Worm (Caenorhabditis elegans) whole organism, young adult: ENCODE results near the gene ssr-2.

ENCODE experiments used
- F57C9.4 ChIP-seq: sonication (generic microtip); optimal IDR thresholded peaks from 2 replicates; lab custom pipeline; 2017; ENCODE audit warnings: mild to moderate bottlenecking, missing genetic modification characterization, missing compliant biosample characterization
- ama-1 ChIP-seq, 3 experiments: fragments of 150-350 bp in 1 of 3; sonication (generic microtip) in 2 of 3; optimal IDR thresholded peaks; 2 replicates each; lab custom pipeline; 2014 to 2018; ENCODE audit warnings: missing biosample characterization in 2 of 3, missing genetic modification characterization in 2 of 3, missing genetic modification reagents in 2 of 3
- ceh-40 ChIP-seq: fragments of 200-800 bp; sonication (Bioruptor generic); IDR thresholded peaks from 2 replicates; pipeline ENCODE4 v1.3.6; 2022; ENCODE audit warnings: missing genetic modification characterization, missing compliant biosample characterization
- die-1 ChIP-seq: sonication (generic microtip); optimal IDR thresholded peaks from 2 replicates; lab custom pipeline; 2016; ENCODE audit warnings: missing genotype, mild to moderate bottlenecking, missing genetic modification characterization, missing compliant biosample characterization
- dpl-1 ChIP-seq: fragments of 150-350 bp; optimal IDR thresholded peaks from 2 replicates; lab custom pipeline; 2014; ENCODE audit warnings: missing biosample characterization, missing genetic modification reagents, missing genetic modification characterization
- him-1 ChIP-seq: sonication (generic microtip); optimal IDR thresholded peaks from 2 replicates; lab custom pipeline; 2016; ENCODE audit warnings: missing genotype, missing genetic modification reagents, missing genetic modification characterization, missing compliant biosample characterization
- hmg-20 ChIP-seq: fragments of 200-800 bp; sonication (Bioruptor generic); IDR thresholded peaks from 2 replicates; pipeline ENCODE4 v1.3.6; 2022; ENCODE audit warnings: missing genetic modification reagents, missing genetic modification characterization, missing compliant biosample characterization
- let-526 ChIP-seq: fragments of 200-800 bp; sonication (Bioruptor generic); IDR thresholded peaks from 2 replicates; pipeline ENCODE4 v1.3.6; 2022; ENCODE audit warnings: missing genetic modification reagents, missing genetic modification characterization, missing compliant biosample characterization
- madf-8 ChIP-seq: fragments of 200-800 bp; sonication (Bioruptor generic); conservative IDR thresholded peaks from 2 replicates; pipeline ENCODE4 v1.3.6; 2022; ENCODE audit warnings: missing genetic modification reagents, missing genetic modification characterization, missing compliant biosample characterization
- pha-4 ChIP-seq: fragments of 150-350 bp; sonication (generic microtip); optimal IDR thresholded peaks from 2 replicates; lab custom pipeline; 2014; ENCODE audit warnings: missing biosample characterization, missing genetic modification reagents, missing genetic modification characterization
- unc-62 ChIP-seq: fragments of 150-350 bp; optimal IDR thresholded peaks from 2 replicates; lab custom pipeline; 2014; ENCODE audit warnings: missing biosample characterization, missing genetic modification reagents, missing genetic modification characterization

DNA sequence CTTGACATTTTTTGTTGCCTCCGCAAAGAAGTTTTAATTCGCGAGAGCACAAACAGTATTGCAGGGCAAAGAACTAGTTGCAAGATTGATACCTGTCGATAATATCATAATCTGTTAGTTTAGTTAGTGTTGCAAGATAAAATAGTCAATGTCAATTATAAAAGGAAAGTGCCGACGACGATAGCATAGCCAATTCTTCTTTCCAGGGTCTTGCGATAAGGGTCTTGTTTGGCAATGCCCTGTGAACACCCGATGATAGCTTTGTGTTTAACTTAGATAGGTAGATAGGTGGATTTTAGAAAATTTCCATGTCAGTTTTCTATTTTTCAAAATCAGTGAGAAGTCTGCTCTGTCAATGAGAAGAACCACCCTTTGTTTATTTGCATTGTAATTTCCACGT lies 33.2 kb downstream of the ssr-2 start:
- TF ChIP-seq die-1 (tag; lab: Kevin White, UChicago) (no peak), madf-8 (GFP tag; lab: Robert Waterston, UW) (no peak), unc-62 (GFP tag; lab: Kevin White, UChicago) (no peak), let-526 (GFP tag; lab: Robert Waterston, UW) (no peak), him-1 (tag; lab: Kevin White, UChicago) (no peak), pha-4 (tag; lab: Kevin White, UChicago) (no peak), ama-1 (optimal IDR thresholded peaks at IDR 0.05; lab: Kevin White, UChicago) (no peak), ama-1 (GFP tag; optimal IDR thresholded peaks at IDR 0.05; lab: Kevin White, UChicago) (no peak), dpl-1 (GFP tag; lab: Kevin White, UChicago) (no peak), hmg-20 (GFP tag; lab: Robert Waterston, UW) (no peak), F57C9.4 (tag; lab: Kevin White, UChicago) (no peak), ceh-40 (GFP tag; lab: Robert Waterston, UW) (no peak)
